Worm (Caenorhabditis elegans) whole organism, L1 larva: Measurements from ENCODE around the gene frh-1.

Experiments used
- C16A3.4 ChIP-seq: fragments of 150-350 bp; optimal IDR thresholded peaks from 2 replicates; lab custom pipeline; 2014; ENCODE audit warnings: missing biosample characterization, missing genetic modification characterization
- C34B4.2 ChIP-seq: sonication (generic microtip); optimal IDR thresholded peaks from 2 replicates; lab custom pipeline; 2017; ENCODE audit warnings: mild to moderate bottlenecking, missing genetic modification characterization, missing compliant biosample characterization
- Y116A8C.19 ChIP-seq: sonication (generic microtip); optimal IDR thresholded peaks from 2 replicates; lab custom pipeline; 2016; ENCODE audit warnings: missing compliant biosample characterization, missing genetic modification characterization, borderline replicate concordance
- aha-1 ChIP-seq: fragments of 150-350 bp; optimal IDR thresholded peaks from 2 replicates; lab custom pipeline; 2014; ENCODE audit warnings: missing biosample characterization, missing genetic modification characterization
- ama-1 ChIP-seq: fragments of 150-350 bp; optimal IDR thresholded peaks from 2 replicates; lab custom pipeline; 2014
- ceh-63 ChIP-seq: fragments of 200-800 bp; sonication (Bioruptor generic); optimal IDR thresholded peaks from 2 replicates; lab custom pipeline; 2018; ENCODE audit warnings: mild to moderate bottlenecking, missing genetic modification characterization, missing compliant biosample characterization
- ceh-8 ChIP-seq: fragments of 200-800 bp; sonication (Bioruptor generic); optimal IDR thresholded peaks from 2 replicates; lab custom pipeline; 2018; ENCODE audit warnings: mild to moderate bottlenecking, missing genetic modification characterization, moderate library complexity, missing compliant biosample characterization
- ceh-82 ChIP-seq, 3 experiments: fragments of 150-350 bp in 1 of 3; sonication (generic microtip) in 2 of 3; optimal IDR thresholded peaks; 2 replicates each; lab custom pipeline; 2014 to 2017; ENCODE audit warnings: missing biosample characterization in 3 of 3, missing genetic modification characterization in 3 of 3
- ceh-88 ChIP-seq: fragments of 200-800 bp; sonication (Bioruptor generic); IDR thresholded peaks from 2 replicates; pipeline ENCODE4 v1.3.6; 2022; ENCODE audit warnings: missing genetic modification characterization, missing compliant biosample characterization
- dpl-1 ChIP-seq, 3 experiments: fragments of 150-350 bp in 2 of 3; sonication (generic microtip) in 1 of 3; optimal IDR thresholded peaks; 2 replicates each; lab custom pipeline; 2014 to 2017; ENCODE audit warnings: missing biosample characterization in 3 of 3, missing genetic modification characterization in 3 of 3, missing genetic modification reagents in 3 of 3
- dsc-1 ChIP-seq: sonication (generic microtip); optimal IDR thresholded peaks from 2 replicates; lab custom pipeline; 2016; ENCODE audit warnings: mild to moderate bottlenecking, missing genetic modification characterization, missing compliant biosample characterization
- efl-1 ChIP-seq, 4 experiments: fragments of 150-350 bp; optimal IDR thresholded peaks in 3 of 4; peaks in 1 of 4; 1 replicate in 1 of 4; 2 replicates in 3 of 4; lab custom pipeline; 2014; ENCODE audit warnings: missing biosample characterization in 2 of 4, missing genetic modification characterization in 2 of 4, missing genetic modification reagents in 2 of 4
- efl-3 ChIP-seq: fragments of 200-800 bp; sonication (Bioruptor generic); optimal IDR thresholded peaks from 2 replicates; lab custom pipeline; 2018; ENCODE audit warnings: mild to moderate bottlenecking, missing genetic modification characterization, missing compliant biosample characterization
- egl-13 ChIP-seq: sonication (generic microtip); optimal IDR thresholded peaks from 2 replicates; lab custom pipeline; 2016; ENCODE audit warnings: missing genotype, missing genetic modification reagents, missing genetic modification characterization, missing compliant biosample characterization
- fkh-10 ChIP-seq: sonication (generic microtip); optimal IDR thresholded peaks from 2 replicates; lab custom pipeline; 2017; ENCODE audit warnings: missing biosample characterization, missing genetic modification reagents, missing genetic modification characterization
- fkh-4 ChIP-seq: sonication (generic microtip); optimal IDR thresholded peaks from 2 replicates; lab custom pipeline; 2016; ENCODE audit warnings: missing compliant biosample characterization, missing genetic modification characterization, borderline replicate concordance
- fkh-8 ChIP-seq: sonication (generic microtip); optimal IDR thresholded peaks from 2 replicates; lab custom pipeline; 2016; ENCODE audit warnings: mild to moderate bottlenecking, missing genetic modification characterization, missing compliant biosample characterization
- isw-1 ChIP-seq: fragments of 200-800 bp; sonication (Bioruptor generic); IDR thresholded peaks from 2 replicates; pipeline ENCODE4 v1.3.6; 2022; ENCODE audit warnings: missing genetic modification characterization, missing compliant biosample characterization
- lin-13 ChIP-seq: fragments of 150-350 bp; optimal IDR thresholded peaks from 2 replicates; lab custom pipeline; 2014; ENCODE audit warnings: missing biosample characterization, missing genetic modification reagents, missing genetic modification characterization
- lin-14 ChIP-seq: fragments of 200-800 bp; sonication (Bioruptor generic); optimal IDR thresholded peaks from 2 replicates; lab custom pipeline; 2018; ENCODE audit warnings: mild to moderate bottlenecking, missing genetic modification characterization, moderate library complexity, missing compliant biosample characterization
- lin-35 ChIP-seq, 2 experiments: fragments of 150-350 bp; optimal IDR thresholded peaks; 2 replicates each; lab custom pipeline; 2014; ENCODE audit warnings: missing biosample characterization in 2 of 2, missing genetic modification characterization in 2 of 2, missing genetic modification reagents in 2 of 2
- lin-39 ChIP-seq: fragments of 150-350 bp; optimal IDR thresholded peaks from 2 replicates; lab custom pipeline; 2014; ENCODE audit warnings: missing biosample characterization, missing genetic modification reagents, missing genetic modification characterization
- lsy-2 ChIP-seq, 2 experiments: fragments of 150-350 bp; optimal IDR thresholded peaks; 2 replicates each; lab custom pipeline; 2014; ENCODE audit warnings: missing biosample characterization in 2 of 2, missing genetic modification characterization in 2 of 2
- nhr-20 ChIP-seq: sonication (generic microtip); optimal IDR thresholded peaks from 2 replicates; lab custom pipeline; 2016; ENCODE audit warnings: mild to moderate bottlenecking, missing genetic modification characterization, missing compliant biosample characterization
- nhr-28 ChIP-seq: fragments of 150-350 bp; optimal IDR thresholded peaks from 2 replicates; lab custom pipeline; 2014; ENCODE audit warnings: missing biosample characterization, missing genetic modification characterization
- nhr-47 ChIP-seq: sonication (generic microtip); optimal IDR thresholded peaks from 2 replicates; lab custom pipeline; 2016; ENCODE audit warnings: mild to moderate bottlenecking, missing genetic modification characterization, moderate library complexity, missing compliant biosample characterization
- nhr-71 ChIP-seq: sonication (generic microtip); optimal IDR thresholded peaks from 2 replicates; lab custom pipeline; 2016; ENCODE audit warnings: mild to moderate bottlenecking, missing genetic modification characterization, moderate library complexity, missing compliant biosample characterization
- nhr-77 ChIP-seq: fragments of 150-350 bp; optimal IDR thresholded peaks from 2 replicates; lab custom pipeline; 2014; ENCODE audit warnings: missing biosample characterization, missing genetic modification characterization
- nhr-84 ChIP-seq: sonication (generic microtip); optimal IDR thresholded peaks from 2 replicates; lab custom pipeline; 2017; ENCODE audit warnings: missing biosample characterization, missing genetic modification characterization
- nhr-90 ChIP-seq: sonication (generic microtip); optimal IDR thresholded peaks from 2 replicates; lab custom pipeline; 2016; ENCODE audit warnings: mild to moderate bottlenecking, missing genetic modification characterization, missing compliant biosample characterization; ENCODE audit not compliant: poor library complexity
- pqm-1 ChIP-seq: sonication (generic microtip); optimal IDR thresholded peaks from 3 replicates; lab custom pipeline; 2017; ENCODE audit warnings: missing biosample characterization, missing genetic modification characterization
- skn-1 ChIP-seq: fragments of 150-350 bp; optimal IDR thresholded peaks from 2 replicates; lab custom pipeline; 2014; ENCODE audit warnings: missing biosample characterization, missing genetic modification characterization
- snpc-4 ChIP-seq: fragments of 150-350 bp; optimal IDR thresholded peaks from 2 replicates; lab custom pipeline; 2014; ENCODE audit warnings: missing biosample characterization, missing genetic modification characterization
- snu-23 ChIP-seq: sonication (generic microtip); optimal IDR thresholded peaks from 2 replicates; lab custom pipeline; 2016; ENCODE audit warnings: missing genetic modification characterization, missing compliant biosample characterization
- sptf-1 ChIP-seq: fragments of 150-350 bp; optimal IDR thresholded peaks from 2 replicates; lab custom pipeline; 2014; ENCODE audit warnings: missing biosample characterization, missing genetic modification characterization
- sup-37 ChIP-seq: fragments of 200-800 bp; sonication (Bioruptor generic); optimal IDR thresholded peaks from 2 replicates; lab custom pipeline; 2018; ENCODE audit warnings: mild to moderate bottlenecking, missing genetic modification characterization, missing compliant biosample characterization
- swsn-7 ChIP-seq: sonication (generic microtip); optimal IDR thresholded peaks from 2 replicates; lab custom pipeline; 2016; ENCODE audit warnings: missing genetic modification characterization, missing compliant biosample characterization
- tbx-2 ChIP-seq: sonication (generic microtip); optimal IDR thresholded peaks from 2 replicates; lab custom pipeline; 2016; ENCODE audit warnings: missing genetic modification characterization, missing compliant biosample characterization
- unc-86 ChIP-seq: sonication (generic microtip); optimal IDR thresholded peaks from 2 replicates; lab custom pipeline; 2016; ENCODE audit warnings: missing genetic modification characterization, missing compliant biosample characterization
- unc-98 ChIP-seq: fragments of 200-800 bp; sonication (Bioruptor generic); IDR thresholded peaks from 2 replicates; pipeline ENCODE4 v1.3.6; 2022; ENCODE audit warnings: missing genetic modification characterization, missing compliant biosample characterization
- vab-15 ChIP-seq: sonication (generic microtip); optimal IDR thresholded peaks from 2 replicates; lab custom pipeline; 2017; ENCODE audit warnings: missing genotype, mild to moderate bottlenecking, missing genetic modification characterization, missing compliant biosample characterization
- zip-4 ChIP-seq: fragments of 200-800 bp; sonication (Bioruptor generic); optimal IDR thresholded peaks from 2 replicates; lab custom pipeline; 2018; ENCODE audit warnings: mild to moderate bottlenecking, missing genetic modification characterization, moderate library complexity, missing compliant biosample characterization
- ztf-11 ChIP-seq, 2 experiments: sonication (generic microtip); optimal IDR thresholded peaks; 2 replicates each; lab custom pipeline; 2016 to 2017; ENCODE audit warnings: missing genetic modification characterization in 2 of 2, missing biosample characterization in 1 of 2, missing compliant biosample characterization in 1 of 2
- ztf-4 ChIP-seq: fragments of 150-350 bp; optimal IDR thresholded peaks from 2 replicates; lab custom pipeline; 2014; ENCODE audit warnings: missing biosample characterization, missing genetic modification characterization

The frh-1 gene

DNA sequence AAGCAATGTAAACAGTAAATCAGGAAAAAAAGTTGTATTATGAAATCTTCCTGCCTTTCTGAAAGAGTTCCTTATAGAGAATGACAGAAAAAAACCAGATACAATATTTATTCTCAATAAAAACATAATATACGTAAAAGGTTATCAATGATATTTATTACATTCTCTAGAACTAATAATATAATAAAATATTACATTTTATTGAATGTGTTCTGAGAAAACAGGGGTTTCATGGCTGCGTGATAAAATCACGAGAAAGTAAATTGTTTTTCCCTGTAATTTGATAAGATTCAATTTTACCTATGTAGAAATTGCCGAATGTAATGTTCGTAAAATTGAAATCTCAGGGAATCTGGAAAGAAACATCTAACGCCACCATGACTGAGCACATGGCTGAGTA, 47.7 kb downstream of the frh-1 start:
- TF ChIP-seq sptf-1 = no peak
- TF ChIP-seq aha-1 (tag; lab: Kevin White, UChicago) = no peak
- TF ChIP-seq fkh-8 = peak; percentile 63
- no peak for TF ChIP-seq pqm-1 (tag; lab: Kevin White, UChicago)
- peak; percentile 49 for TF ChIP-seq dsc-1 (tag; lab: Kevin White, UChicago)
- no peak for TF ChIP-seq nhr-28 (tag; lab: Kevin White, UChicago)
- peak; percentile 13 for TF ChIP-seq ztf-4 (tag; lab: Kevin White, UChicago)
- peak; percentile 0 for TF ChIP-seq nhr-71 (tag; lab: Kevin White, UChicago)

- TF ChIP-seq Y116A8C.19 (tag; lab: Kevin White, UChicago) (no peak), efl-3 (GFP tag; lab: Kevin White, UChicago) (no peak), nhr-77 (tag; lab: Kevin White, UChicago) (no peak), fkh-10 (GFP tag; lab: Kevin White, UChicago) (peak; percentile 13), isw-1 (peak; percentile 57), lin-14 (GFP tag; lab: Kevin White, UChicago) (peak; percentile 73), efl-1 (optimal IDR thresholded peaks at IDR 0.05; lab: Kevin White, UChicago) (peak; percentile 20 to 53), efl-1 (GFP tag; optimal IDR thresholded peaks at IDR 0.05 in 1 of 2; lab: Kevin White, UChicago) (peak in 1 of 2 experiments; percentile 80), C16A3.4 (no peak), C34B4.2 (tag; lab: Kevin White, UChicago) (no peak), snu-23 (no peak), lin-13 (GFP tag; lab: Kevin White, UChicago) (no peak), ceh-8 (no peak), dpl-1 (GFP tag; optimal IDR thresholded peaks at IDR 0.05; lab: Kevin White, UChicago) (no peak), sptf-1 (no peak), sup-37 (GFP tag; lab: Kevin White, UChicago) (no peak), swsn-7 (tag; lab: Kevin White, UChicago) (peak; percentile 30), unc-86 (tag; lab: Kevin White, UChicago) (peak; percentile 48), ztf-11 (tag; optimal IDR thresholded peaks at IDR 0.05; lab: Kevin White, UChicago) (no peak), aha-1 (tag; lab: Kevin White, UChicago) (no peak), lin-39 (tag; lab: Kevin White, UChicago) (no peak), ceh-82 (tag; optimal IDR thresholded peaks at IDR 0.05; lab: Kevin White, UChicago) (peak; percentile 23 to 73 (median 51)), nhr-90 (no peak), dsc-1 (tag; lab: Kevin White, UChicago) (no peak), fkh-8 (peak; percentile 93), fkh-4 (tag; lab: Kevin White, UChicago) (no peak), ztf-4 (tag; lab: Kevin White, UChicago) (no peak), vab-15 (tag; lab: Kevin White, UChicago) (no peak), tbx-2 (tag; lab: Kevin White, UChicago) (peak; percentile 35), egl-13 (tag; lab: Kevin White, UChicago) (peak; percentile 20), snpc-4 (tag; lab: Kevin White, UChicago) (peak; percentile 55), nhr-20 (tag; lab: Kevin White, UChicago) (no peak), zip-4 (GFP tag; lab: Kevin White, UChicago) (peak; percentile 74), nhr-47 (tag; lab: Kevin White, UChicago) (peak; percentile 59), skn-1 (peak; percentile 53), lsy-2 (tag; optimal IDR thresholded peaks at IDR 0.05; lab: Kevin White, UChicago) (peak in 1 of 2 experiments; percentile 37), ceh-63 (GFP tag; lab: Kevin White, UChicago) (no peak), lin-35 (GFP tag; optimal IDR thresholded peaks at IDR 0.05; lab: Kevin White, UChicago) (peak in 1 of 2 experiments; percentile 5), ceh-88 (GFP tag; lab: Robert Waterston, UW) (no peak), unc-98 (GFP tag; lab: Robert Waterston, UW) (no peak), ama-1 (lab: Kevin White, UChicago) (no peak), nhr-84 (no peak), nhr-71 (tag; lab: Kevin White, UChicago) (peak; percentile 64)
Measured at ce11 chrII:5966637-5967036, 49.4 kb downstream of the frh-1 start.
